Worm (Caenorhabditis elegans) whole organism, L4/young adult: ENCODE data around the gene hda-6.

Source experiments
- W03F9.2 ChIP-seq: fragments of 150-350 bp; optimal IDR thresholded peaks from 2 replicates; lab custom pipeline; 2014; ENCODE audit warnings: missing biosample characterization, missing genetic modification characterization
- dao-5 ChIP-seq: sonication (generic microtip); optimal IDR thresholded peaks from 2 replicates; lab custom pipeline; 2016; ENCODE audit warnings: missing genotype, missing genetic modification characterization, moderate library complexity, missing compliant biosample characterization
- him-1 ChIP-seq: sonication (generic microtip); optimal IDR thresholded peaks from 2 replicates; lab custom pipeline; 2016; ENCODE audit warnings: missing genotype, missing genetic modification reagents, missing genetic modification characterization, missing compliant biosample characterization

DNA sequence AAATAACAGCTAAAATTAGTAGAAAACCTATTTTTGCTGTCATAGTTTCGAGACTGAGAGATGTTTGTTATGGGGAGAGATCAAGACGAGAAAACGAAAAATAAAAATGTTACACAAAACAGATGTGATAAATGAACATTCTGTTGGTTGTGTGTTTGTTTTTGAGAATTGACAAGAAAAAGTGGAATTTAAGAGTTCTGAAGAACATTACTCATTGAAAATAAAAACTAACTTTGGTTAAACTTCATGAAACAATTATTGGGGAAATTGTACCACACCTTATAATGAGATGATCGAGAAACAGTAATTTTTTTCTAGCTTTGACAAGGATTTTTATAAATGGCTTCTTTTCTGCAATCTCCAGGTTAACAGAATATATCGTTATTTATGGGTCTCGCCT is 10.7 kb downstream of the hda-6 start, which contains the start of gene Y4C6B.7:
- no peak for TF ChIP-seq W03F9.2
- no peak for TF ChIP-seq him-1 (tag; lab: Kevin White, UChicago)
- TF ChIP-seq dao-5: no peak
